Worm (Caenorhabditis elegans): Measurements from ENCODE around the gene K01B6.4.

Gene K01B6.4

DNA sequence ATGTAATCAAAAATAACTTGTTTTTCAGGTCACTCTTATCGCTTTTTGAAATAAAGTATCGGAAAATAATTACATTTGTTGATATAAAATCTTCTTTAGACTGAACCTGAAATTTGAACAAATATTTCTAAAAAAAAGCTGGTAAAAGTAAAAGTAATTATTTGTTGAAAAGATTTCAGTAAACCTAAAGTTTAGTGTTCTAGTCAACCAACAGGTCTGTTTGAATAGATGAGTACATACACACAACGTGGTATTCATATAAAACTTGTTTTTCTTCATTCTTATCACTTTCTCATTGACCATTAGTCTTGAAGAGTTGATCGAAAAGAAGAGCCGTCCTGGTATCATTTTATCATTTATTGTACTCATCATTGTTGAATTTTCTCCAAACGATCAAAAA is 22.4 kb upstream of the K01B6.4 start, which contains the start of gene C40H1.9:
C40H1.9 (plus strand) TSS at position 301 of the 400 bp plus-strand sequence.
- no peak for TF ChIP-seq unc-62 (GFP tag; optimal IDR thresholded peaks at IDR 0.05)

DNA sequence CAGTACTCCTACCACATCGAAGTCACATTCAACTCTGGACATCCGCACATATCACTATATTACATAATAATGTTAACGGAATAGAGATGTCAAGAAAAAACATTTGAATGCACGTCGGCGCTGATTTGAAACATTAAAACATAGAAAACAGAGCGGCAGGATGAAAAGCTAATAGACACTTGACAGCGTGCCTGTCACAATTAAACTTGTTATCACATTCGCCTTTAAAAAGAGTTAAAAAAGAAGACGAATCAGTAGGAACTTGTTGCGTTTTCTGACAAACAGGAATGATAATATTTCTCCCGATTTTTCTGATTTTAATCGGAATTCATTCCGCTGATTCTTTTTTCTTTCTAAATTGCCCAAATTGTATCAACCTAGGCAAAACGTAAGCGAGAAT is 20.4 kb upstream of the K01B6.4 start:
- TF ChIP-seq unc-62 (GFP tag; optimal IDR thresholded peaks at IDR 0.05): no peak

ce11 chrIII:9315180-9315579 is 17.9 kb upstream of the K01B6.4 start:
- TF ChIP-seq unc-62 (GFP tag; optimal IDR thresholded peaks at IDR 0.05): no peak

- no peak for TF ChIP-seq unc-62 (GFP tag; optimal IDR thresholded peaks at IDR 0.05)
Measured at ce11 chrIII:9314476-9314875, 17.2 kb upstream of the K01B6.4 start, which contains the start of gene C40H1.8. Gene C40H1.8, plus strand, starts transcription at chrIII:9314717.

ce11 chrIII:9309840-9310239 is 12.6 kb upstream of the K01B6.4 start:
- TF ChIP-seq unc-62 (GFP tag; optimal IDR thresholded peaks at IDR 0.05): no peak

DNA sequence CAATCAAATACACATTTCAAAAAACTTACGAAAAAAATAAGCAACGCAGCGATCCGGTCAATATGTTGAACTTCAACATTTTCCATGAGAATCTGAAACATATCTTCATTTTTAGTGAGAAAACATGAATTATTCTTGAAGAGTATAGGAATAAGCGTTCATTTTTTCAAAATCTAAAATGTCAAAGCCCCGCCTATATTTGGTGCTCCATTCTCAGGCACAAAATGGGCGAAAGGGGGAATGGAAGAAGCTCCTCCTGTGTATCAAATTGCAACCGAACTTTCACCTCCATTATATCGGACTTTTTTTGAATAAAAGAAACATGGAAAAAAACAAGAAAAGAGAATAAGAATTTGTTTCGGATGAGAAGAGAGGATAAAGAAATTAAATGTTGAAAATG is 9.4 kb upstream of the K01B6.4 start, which contains the start of gene srx-45:
srx-45 (minus strand) TSS at position 101 of the 400 bp plus-strand sequence.
- TF ChIP-seq unc-62 (GFP tag; optimal IDR thresholded peaks at IDR 0.05): no peak

ce11 chrIII:9300670-9301069 is 3.4 kb upstream of the K01B6.4 start:
- no peak for TF ChIP-seq unc-62 (GFP tag; optimal IDR thresholded peaks at IDR 0.05)

- no peak for TF ChIP-seq unc-62 (GFP tag; optimal IDR thresholded peaks at IDR 0.05)
Measured at ce11 chrIII:9299919-9300318, 2.7 kb upstream of the K01B6.4 start, which contains the start of gene K01B6.3. Gene K01B6.3, plus strand, starts transcription at chrIII:9300219.

ce11 chrIII:9299116-9299515 is 1.9 kb upstream of the K01B6.4 start:
- TF ChIP-seq unc-62 (GFP tag; optimal IDR thresholded peaks at IDR 0.05): no peak

DNA sequence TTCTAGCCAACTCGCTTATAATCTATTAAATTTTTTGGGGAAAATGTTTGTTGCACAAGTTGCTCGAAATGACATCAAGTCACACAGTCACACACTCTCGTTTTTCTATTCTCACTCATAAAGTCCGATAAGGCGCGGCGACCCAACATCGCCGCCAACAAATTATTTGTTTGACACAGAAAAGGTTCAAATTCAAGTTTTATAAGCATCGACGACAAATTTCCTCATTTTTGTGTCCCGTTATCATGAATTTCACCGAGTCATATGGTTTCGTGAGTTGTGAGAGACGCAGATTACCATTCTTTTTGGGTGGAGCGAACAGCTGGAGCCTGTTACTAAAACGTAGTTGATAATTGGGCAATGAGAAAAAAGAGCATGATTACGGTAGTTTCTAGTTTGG is 7.4 kb downstream of the K01B6.4 start:
- TF ChIP-seq unc-62 (GFP tag; optimal IDR thresholded peaks at IDR 0.05): no peak

DNA sequence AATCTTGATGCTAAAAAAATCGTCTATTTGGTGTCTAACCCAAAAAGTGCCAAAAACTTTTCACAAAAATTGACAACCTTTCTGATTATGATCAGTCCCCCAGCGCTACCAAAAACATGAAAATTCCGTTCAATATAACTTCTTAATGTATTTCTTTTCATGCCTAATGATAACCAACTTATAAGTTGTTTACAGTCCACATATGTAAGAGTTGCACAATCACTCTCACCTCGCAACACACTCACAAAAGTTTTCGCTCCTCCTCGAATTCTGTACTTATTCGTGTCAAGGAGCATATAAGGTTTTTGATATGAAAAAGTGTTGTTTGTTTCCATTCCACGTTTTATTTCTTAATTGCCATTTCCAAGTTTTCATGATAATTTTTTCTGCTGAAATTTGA is 8.7 kb downstream of the K01B6.4 start:
- TF ChIP-seq unc-62 (GFP tag; optimal IDR thresholded peaks at IDR 0.05): no peak

DNA sequence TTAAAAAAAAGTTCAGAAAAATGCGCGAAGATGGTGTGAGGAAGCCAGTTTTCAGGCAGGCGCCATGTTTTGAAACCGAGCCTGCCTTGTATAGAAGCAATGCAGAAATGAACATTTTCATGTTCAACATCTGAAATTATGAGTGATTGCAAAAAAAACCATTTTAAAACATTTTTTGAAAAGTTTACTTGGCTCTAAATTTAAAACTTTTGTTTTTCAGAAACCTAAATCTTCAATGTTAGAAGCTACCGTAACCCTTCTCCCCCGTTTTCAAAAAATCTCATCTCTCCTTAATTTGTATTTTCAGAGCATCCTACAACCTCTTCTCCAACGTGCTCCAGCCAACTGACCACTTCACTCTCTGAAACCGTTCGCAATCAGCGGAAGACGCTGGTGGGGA is 15.8 kb downstream of the K01B6.4 start, which contains the start of gene fozi-1:
fozi-1 (plus strand) TSS at position 301 of the 400 bp plus-strand sequence.
- TF ChIP-seq unc-62 (GFP tag; optimal IDR thresholded peaks at IDR 0.05): no peak

DNA sequence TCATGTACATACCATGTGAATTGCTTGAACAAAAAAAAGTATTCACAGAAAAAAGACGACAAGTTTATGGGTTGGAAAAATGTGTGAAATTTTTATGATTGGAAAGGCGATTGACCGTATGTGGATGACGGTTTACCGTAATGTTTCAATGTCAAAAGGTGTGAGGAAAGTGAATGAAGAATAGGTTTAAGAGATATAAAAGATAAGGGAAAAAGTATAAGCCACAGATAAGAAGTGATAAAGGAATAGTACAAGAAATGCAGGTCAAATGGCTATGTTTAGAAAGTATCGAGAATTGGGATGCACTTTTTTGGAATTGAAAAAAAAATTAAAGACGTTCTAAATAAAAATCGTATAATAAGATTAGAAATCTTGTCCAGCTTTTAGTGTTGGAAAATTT is 19.4 kb downstream of the K01B6.4 start:
- no peak for TF ChIP-seq unc-62 (GFP tag; optimal IDR thresholded peaks at IDR 0.05)

- no peak for TF ChIP-seq unc-62 (GFP tag; optimal IDR thresholded peaks at IDR 0.05)
Measured at ce11 chrIII:9272107-9272506, 25.1 kb downstream of the K01B6.4 start.

DNA sequence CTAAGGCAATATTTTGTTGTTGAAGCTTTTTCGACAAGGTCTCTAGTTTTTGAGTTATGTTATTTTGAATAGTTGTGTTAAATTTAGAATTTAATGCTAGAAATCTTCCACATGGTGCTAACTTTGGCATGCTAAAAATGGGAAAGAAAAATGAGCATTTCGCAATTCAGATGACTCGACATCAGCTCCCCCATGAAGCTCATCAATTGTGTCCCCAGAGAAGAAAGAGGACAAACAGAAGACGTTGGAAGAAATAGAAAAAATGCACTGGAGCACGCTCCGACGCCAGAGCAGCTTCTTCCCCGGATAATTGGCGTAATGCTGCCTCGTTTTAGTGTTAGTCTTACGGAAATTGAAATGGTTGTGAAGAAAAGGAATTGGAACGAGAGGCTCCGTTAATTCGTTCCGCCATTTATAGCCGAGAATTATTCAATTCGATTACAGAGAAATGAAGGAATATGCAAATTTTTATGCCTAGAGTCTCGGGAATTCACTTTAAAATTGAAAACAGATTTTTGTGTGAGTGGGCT is 25.8 kb downstream of the K01B6.4 start:
- no peak for TF ChIP-seq unc-62 (GFP tag; optimal IDR thresholded peaks at IDR 0.05)

- no peak for TF ChIP-seq unc-62 (GFP tag; optimal IDR thresholded peaks at IDR 0.05)
Measured at ce11 chrIII:9270183-9270582, 27.1 kb downstream of the K01B6.4 start.

DNA sequence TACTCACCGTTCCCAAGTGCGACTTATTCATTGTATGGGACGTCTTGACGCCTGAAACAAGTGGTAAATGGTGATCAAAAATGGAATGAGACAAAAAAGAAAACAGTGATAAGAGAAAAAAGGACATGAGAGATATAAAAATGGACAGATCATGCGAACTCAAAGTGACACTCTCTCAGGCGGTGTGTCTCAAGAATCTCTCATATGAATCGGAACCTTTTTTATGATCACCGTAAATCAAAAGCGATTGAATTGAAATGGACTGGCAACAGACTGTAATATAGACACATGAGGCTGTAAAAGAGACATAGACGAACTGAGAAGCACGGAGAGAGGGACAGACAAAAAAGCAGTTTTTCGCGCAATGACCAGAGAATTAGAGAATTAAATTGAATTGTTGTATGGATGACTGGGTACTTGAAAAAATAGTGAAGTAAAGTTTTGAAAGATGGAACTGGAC is 28.2 kb downstream of the K01B6.4 start, which contains the start of gene clip-1:
clip-1 (minus strand) TSS at position 51 of the 460 bp plus-strand sequence.
- no peak for TF ChIP-seq unc-62 (GFP tag; optimal IDR thresholded peaks at IDR 0.05)

DNA sequence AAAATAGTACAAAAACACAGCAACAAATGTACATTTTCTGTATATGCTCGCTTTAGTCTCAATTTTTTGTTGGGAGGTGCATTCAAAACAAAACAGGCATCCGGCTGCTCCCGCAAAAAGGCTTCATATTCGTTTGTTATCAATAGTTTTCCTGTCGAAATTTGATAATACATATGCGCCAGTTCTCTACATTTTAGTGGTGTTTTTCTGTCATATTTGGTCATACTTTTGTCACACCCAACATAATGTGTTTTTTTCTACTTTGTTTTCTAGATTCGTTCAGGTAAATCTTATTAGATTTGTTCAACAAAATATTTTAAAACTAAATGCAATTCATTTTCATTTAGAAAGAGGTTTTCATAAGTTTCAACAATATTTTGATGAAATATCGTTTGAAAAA is 38.7 kb downstream of the K01B6.4 start:
- no peak for TF ChIP-seq unc-62 (GFP tag; optimal IDR thresholded peaks at IDR 0.05)

Data from whole organism, dauer.